Worm (Caenorhabditis elegans): ENCODE data around the gene tos-1.

DNA sequence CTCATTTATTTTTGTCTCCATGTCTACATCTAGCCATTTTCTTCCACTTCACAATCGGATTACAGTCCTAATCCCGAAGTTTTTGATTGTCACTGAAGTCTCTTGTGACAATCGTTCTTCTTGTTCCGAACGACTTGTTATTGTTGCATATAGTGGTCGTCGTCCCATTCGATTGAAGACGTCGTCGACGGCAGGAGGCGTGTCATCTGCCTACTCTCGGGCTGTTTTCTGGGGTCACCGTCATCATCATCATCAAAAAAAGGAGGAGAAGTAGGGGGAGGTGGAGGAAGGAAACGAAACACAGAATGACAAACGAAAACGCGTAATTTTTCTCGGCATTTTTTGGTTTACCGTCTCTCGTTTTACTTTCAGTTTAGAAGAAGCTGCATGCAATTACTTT is 38.9 kb downstream of the tos-1 start, which contains the start of gene F44A2.3:
- TF ChIP-seq unc-39 (tag; optimal IDR thresholded peaks at IDR 0.05) (no peak), tbx-8 (GFP tag; optimal IDR thresholded peaks at IDR 0.05) (no peak), unc-62 (GFP tag; optimal IDR thresholded peaks at IDR 0.05) (no peak)
